Worm (Caenorhabditis elegans) whole organism, L4 larva: ENCODE measurements around the gene E02A10.4.
A peak's percentile ranks its signal among the peaks of the same experiment; 100 is the strongest.

Experiments used
- Y5F2A.4 ChIP-seq: fragments of 200-800 bp; sonication (Bioruptor generic); optimal IDR thresholded peaks from 2 replicates; lab custom pipeline; 2018; ENCODE audit warnings: mild to moderate bottlenecking, missing genetic modification characterization, missing compliant biosample characterization
- aha-1 ChIP-seq: fragments of 150-350 bp; peaks from one replicate; lab custom pipeline; 2014; ENCODE audit warnings: missing biosample characterization, missing genetic modification characterization
- ama-1 ChIP-seq: fragments of 150-350 bp; optimal IDR thresholded peaks from 2 replicates; lab custom pipeline; 2014; ENCODE audit warnings: inconsistent platforms, mixed read lengths
- arid-1 ChIP-seq: fragments of 200-800 bp; sonication (Bioruptor generic); conservative IDR thresholded peaks from 2 replicates; pipeline ENCODE4 v1.3.6; 2022; ENCODE audit warnings: missing genetic modification reagents, missing genetic modification characterization, missing compliant biosample characterization
- ceh-20 ChIP-seq: fragments of 200-800 bp; sonication (Bioruptor generic); IDR thresholded peaks from 2 replicates; pipeline ENCODE4 v1.3.6; 2022; ENCODE audit warnings: missing genetic modification reagents, missing genetic modification characterization, missing compliant biosample characterization
- daf-16 ChIP-seq, 3 experiments: sonication (generic microtip); optimal IDR thresholded peaks; 2 replicates each; lab custom pipeline; 2016 to 2017; ENCODE audit warnings: missing genetic modification characterization in 3 of 3, missing genetic modification reagents in 3 of 3, mild to moderate bottlenecking in 2 of 3, missing compliant biosample characterization in 2 of 3, missing biosample characterization in 1 of 3, moderate library complexity in 1 of 3
- daf-19 ChIP-seq: fragments of 200-800 bp; sonication (Bioruptor generic); conservative IDR thresholded peaks from 2 replicates; pipeline ENCODE4 v1.3.6; 2022; ENCODE audit warnings: missing genetic modification characterization, missing compliant biosample characterization
- dmd-6 ChIP-seq: fragments of 200-800 bp; sonication (Bioruptor generic); IDR thresholded peaks from 2 replicates; pipeline ENCODE4 v1.3.6; 2022; ENCODE audit warnings: missing genetic modification reagents, missing genetic modification characterization, missing compliant biosample characterization
- dmd-8 ChIP-seq: fragments of 200-800 bp; sonication (Bioruptor generic); IDR thresholded peaks from 2 replicates; pipeline ENCODE4 v1.3.6; 2022; ENCODE audit warnings: missing genetic modification characterization, missing compliant biosample characterization
- dve-1 ChIP-seq: sonication (generic microtip); optimal IDR thresholded peaks from 2 replicates; lab custom pipeline; 2017; ENCODE audit warnings: antibody characterized with exemption, mild to moderate bottlenecking, missing genetic modification characterization, missing compliant biosample characterization; ENCODE audit not compliant: insufficient read depth
- egl-43 ChIP-seq: fragments of 200-800 bp; sonication (Bioruptor generic); IDR thresholded peaks from 2 replicates; pipeline ENCODE4 v1.3.6; 2022; ENCODE audit warnings: missing genetic modification reagents, missing genetic modification characterization, missing compliant biosample characterization
- fos-1 ChIP-seq: fragments of 150-350 bp; optimal IDR thresholded peaks from 2 replicates; lab custom pipeline; 2014; ENCODE audit warnings: missing biosample characterization, missing genetic modification characterization
- gei-8 ChIP-seq: fragments of 200-800 bp; sonication (Bioruptor generic); optimal IDR thresholded peaks from 2 replicates; lab custom pipeline; 2018; ENCODE audit warnings: mild to moderate bottlenecking, missing genetic modification characterization, missing compliant biosample characterization
- hlh-11 ChIP-seq: fragments of 200-800 bp; sonication (Bioruptor generic); optimal IDR thresholded peaks from 2 replicates; lab custom pipeline; 2018; ENCODE audit warnings: mild to moderate bottlenecking, missing genetic modification characterization, missing compliant biosample characterization
- hlh-30 ChIP-seq: sonication (generic microtip); optimal IDR thresholded peaks from 2 replicates; lab custom pipeline; 2017; ENCODE audit warnings: antibody characterized with exemption, mild to moderate bottlenecking, missing genetic modification characterization, missing compliant biosample characterization; ENCODE audit not compliant: insufficient read depth
- hmg-1.1 ChIP-seq: fragments of 200-800 bp; sonication (Bioruptor generic); IDR thresholded peaks from 2 replicates; pipeline ENCODE4 v1.3.6; 2022; ENCODE audit warnings: missing genetic modification reagents, missing genetic modification characterization, missing compliant biosample characterization
- lsy-2 ChIP-seq, 2 experiments: fragments of 150-350 bp in 1 of 2; sonication (generic microtip) in 1 of 2; optimal IDR thresholded peaks; 2 replicates each; lab custom pipeline; 2014 to 2017; ENCODE audit warnings: missing biosample characterization in 2 of 2, missing genetic modification characterization in 2 of 2
- madf-5 ChIP-seq, 2 experiments: fragments of 200-800 bp; sonication (Bioruptor generic); IDR thresholded peaks; 2 replicates each; pipeline ENCODE4 v1.3.6; 2022; ENCODE audit warnings: missing compliant biosample characterization in 2 of 2, missing genetic modification characterization in 2 of 2
- mdl-1 ChIP-seq, 2 experiments: fragments of 150-350 bp in 1 of 2; sonication (generic microtip) in 1 of 2; optimal IDR thresholded peaks; 2 replicates each; lab custom pipeline; 2014 to 2017; ENCODE audit warnings: missing biosample characterization in 2 of 2, missing genetic modification characterization in 2 of 2
- mep-1 ChIP-seq: fragments of 150-350 bp; sonication (generic microtip); optimal IDR thresholded peaks from 3 replicates; lab custom pipeline; 2014; ENCODE audit warnings: missing biosample characterization, missing genetic modification characterization
- mes-2 ChIP-seq: sonication (generic microtip); optimal IDR thresholded peaks from 2 replicates; lab custom pipeline; 2016; ENCODE audit warnings: missing genotype, mild to moderate bottlenecking, missing genetic modification characterization, missing compliant biosample characterization; ENCODE audit not compliant: poor library complexity, severe bottlenecking
- mxl-3 ChIP-seq: fragments of 200-800 bp; sonication (Bioruptor generic); optimal IDR thresholded peaks from 2 replicates; lab custom pipeline; 2018; ENCODE audit warnings: mild to moderate bottlenecking, missing genetic modification characterization, missing compliant biosample characterization
- nhr-28 ChIP-seq: fragments of 150-350 bp; optimal IDR thresholded peaks from 2 replicates; lab custom pipeline; 2014; ENCODE audit warnings: missing biosample characterization, missing genetic modification characterization
- nhr-48 ChIP-seq: sonication (generic microtip); optimal IDR thresholded peaks from 2 replicates; lab custom pipeline; 2016; ENCODE audit warnings: mild to moderate bottlenecking, missing genetic modification characterization, missing compliant biosample characterization
- nhr-6 ChIP-seq: fragments of 150-350 bp; optimal IDR thresholded peaks from 2 replicates; lab custom pipeline; 2014; ENCODE audit warnings: missing biosample characterization, missing genetic modification characterization
- nhr-76 ChIP-seq: fragments of 150-350 bp; optimal IDR thresholded peaks from 2 replicates; lab custom pipeline; 2014; ENCODE audit warnings: missing biosample characterization, missing genetic modification characterization
- pqm-1 ChIP-seq: sonication (generic microtip); optimal IDR thresholded peaks from 2 replicates; lab custom pipeline; 2017; ENCODE audit warnings: missing biosample characterization, missing genetic modification characterization
- rbr-2 ChIP-seq: sonication (generic microtip); optimal IDR thresholded peaks from 2 replicates; lab custom pipeline; 2016; ENCODE audit warnings: missing genotype, missing genetic modification characterization, missing compliant biosample characterization
- snpc-4 ChIP-seq: fragments of 150-350 bp; optimal IDR thresholded peaks from 2 replicates; lab custom pipeline; 2014; ENCODE audit warnings: missing biosample characterization, missing genetic modification characterization
- unc-62 ChIP-seq, 3 experiments: fragments of 150-350 bp in 1 of 3; sonication (generic microtip); optimal IDR thresholded peaks in 2 of 3; peaks in 1 of 3; 1 replicate in 1 of 3; 2 replicates in 2 of 3; lab custom pipeline; 2014 to 2017; ENCODE audit warnings: missing biosample characterization in 3 of 3, missing genetic modification characterization in 3 of 3, missing genetic modification reagents in 3 of 3, missing genotype in 1 of 3
- zag-1 ChIP-seq: fragments of 150-350 bp; optimal IDR thresholded peaks from 2 replicates; lab custom pipeline; 2014; ENCODE audit warnings: missing biosample characterization, missing genetic modification characterization
- zfp-3 ChIP-seq: fragments of 200-800 bp; sonication (Bioruptor generic); conservative IDR thresholded peaks from 2 replicates; pipeline ENCODE4 v1.3.6; 2022; ENCODE audit warnings: missing genetic modification reagents, missing genetic modification characterization, missing compliant biosample characterization
- ztf-11 ChIP-seq: fragments of 150-350 bp; optimal IDR thresholded peaks from 2 replicates; lab custom pipeline; 2014; ENCODE audit warnings: missing biosample characterization, missing genetic modification characterization

Gene E02A10.4

ce11 chrV:12540018-12540417 is 27.7 kb downstream of the E02A10.4 start:
- peak; percentile 20 for TF ChIP-seq pqm-1
- peak; percentile 34 for TF ChIP-seq mes-2 (tag; lab: Kevin White, UChicago)
- TF ChIP-seq hlh-11 (tag; lab: Kevin White, UChicago), result peak; percentile 33
- peak; percentile 43; the same call in 1 of the 2 replicates for TF ChIP-seq dmd-6 (GFP tag; lab: Robert Waterston, UW)
- TF ChIP-seq ceh-20, result peak; percentile 59; the same call in 1 of the 2 replicates
- TF ChIP-seq mep-1 (tag; lab: Kevin White, UChicago), result peak; percentile 31
- peak; percentile 13 for TF ChIP-seq mxl-3 (GFP tag; lab: Kevin White, UChicago)
- TF ChIP-seq ama-1, result peak; percentile 63
- TF ChIP-seq daf-19, result no peak
- no peak for TF ChIP-seq fos-1 (tag; lab: Kevin White, UChicago)
- TF ChIP-seq dve-1 (tag; lab: Kevin White, UChicago), result peak; percentile 27
- TF ChIP-seq hlh-30 (tag; lab: Kevin White, UChicago), result peak; percentile 3
- peak; percentile 18 for TF ChIP-seq rbr-2 (tag; lab: Kevin White, UChicago)
- peak; percentile 34 for TF ChIP-seq aha-1
- TF ChIP-seq egl-43, result no peak
- TF ChIP-seq unc-62 (GFP tag; optimal IDR thresholded peaks at IDR 0.05 in 1 of 2; lab: Kevin White, UChicago), result peak in 1 of 2 experiments; percentile 84
- no peak for TF ChIP-seq unc-62 (tag; optimal IDR thresholded peaks at IDR 0.05; lab: Kevin White, UChicago)
- no peak for TF ChIP-seq ztf-11

ce11 chrV:12538984-12539852 is 28.5 kb downstream of the E02A10.4 start:
- TF ChIP-seq hmg-1.1 (GFP tag; lab: Robert Waterston, UW) (peak; percentile 59; the same call in 1 of the 2 replicates), lsy-2 (tag; optimal IDR thresholded peaks at IDR 0.05; lab: Kevin White, UChicago) (peak; percentile 26 to 50), mes-2 (tag; lab: Kevin White, UChicago) (peak; percentile 8), hlh-30 (tag; lab: Kevin White, UChicago) (peak; percentile 20), hlh-11 (tag; lab: Kevin White, UChicago) (peak; percentile 1), unc-62 (GFP tag; optimal IDR thresholded peaks at IDR 0.05 in 1 of 2; lab: Kevin White, UChicago) (no peak), unc-62 (tag; optimal IDR thresholded peaks at IDR 0.05; lab: Kevin White, UChicago) (no peak), arid-1 (GFP tag; lab: Robert Waterston, UW) (no peak), nhr-6 (tag; lab: Kevin White, UChicago) (peak; percentile 23), dmd-8 (no peak), zfp-3 (GFP tag; lab: Robert Waterston, UW) (no peak), aha-1 (peak; percentile 94), snpc-4 (no peak), daf-16 (GFP tag; optimal IDR thresholded peaks at IDR 0.05; lab: Kevin White, UChicago) (no peak), daf-16 (tag; optimal IDR thresholded peaks at IDR 0.05; lab: Kevin White, UChicago) (peak; percentile 22), mdl-1 (tag; optimal IDR thresholded peaks at IDR 0.05; lab: Kevin White, UChicago) (no peak), mep-1 (tag; lab: Kevin White, UChicago) (peak; percentile 53), madf-5 (GFP tag; IDR thresholded peaks at IDR 0.05; lab: Robert Waterston, UW) (no peak)
- TF ChIP-seq, all 104 proteins: peak for 9

- TF ChIP-seq gei-8 (no peak), nhr-28 (peak; percentile 27)
- TF ChIP-seq, all 104 proteins: peak for 1
Measured at ce11 chrV:12537505-12537904, 30.2 kb downstream of the E02A10.4 start.

- TF ChIP-seq nhr-48 (tag; lab: Kevin White, UChicago), result no peak
- peak; percentile 11 for TF ChIP-seq nhr-28
- no peak for TF ChIP-seq Y5F2A.4 (GFP tag; lab: Kevin White, UChicago)
- no peak for TF ChIP-seq nhr-76
- peak in 1 of 2 experiments; percentile 94 for TF ChIP-seq unc-62 (GFP tag; optimal IDR thresholded peaks at IDR 0.05 in 1 of 2; lab: Kevin White, UChicago)
- TF ChIP-seq unc-62 (tag; optimal IDR thresholded peaks at IDR 0.05; lab: Kevin White, UChicago), result no peak
- no peak for TF ChIP-seq daf-16 (GFP tag; optimal IDR thresholded peaks at IDR 0.05; lab: Kevin White, UChicago)
- TF ChIP-seq daf-16 (tag; optimal IDR thresholded peaks at IDR 0.05; lab: Kevin White, UChicago), result peak; percentile 70
- no peak for TF ChIP-seq zag-1 (tag; lab: Kevin White, UChicago)
Measured at ce11 chrV:12536409-12537038, 31.2 kb downstream of the E02A10.4 start.
